Fruit fly (Drosophila melanogaster): Measurements from ENCODE around the gene spdi.
A peak's percentile ranks its signal among the peaks of the same experiment; 100 is the strongest.

spdi gene

DNA sequence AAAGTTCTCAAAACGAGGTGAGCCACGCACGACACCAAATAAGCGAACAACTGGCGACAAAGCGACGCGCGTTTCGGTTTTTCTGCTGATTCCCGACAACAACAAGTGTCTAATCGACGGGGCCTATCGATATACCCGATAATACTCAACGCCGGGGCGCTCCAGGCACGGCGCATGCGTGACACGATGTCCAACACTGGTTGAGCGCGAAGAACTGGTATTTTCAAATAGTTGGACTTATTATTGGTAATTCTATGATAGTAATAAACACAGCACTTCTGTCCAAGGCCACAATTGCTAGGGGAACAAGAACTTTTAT lies 2.6 kb downstream of the spdi start (continued):
- TF ChIP-seq CG10366 (GFP tag; IDR thresholded peaks at IDR 0.05): no peak
- no peak for TF ChIP-seq en (GFP tag; optimal IDR thresholded peaks at IDR 0.05)
- peak; percentile 87 for TF ChIP-seq Opbp (GFP tag; IDR thresholded peaks at IDR 0.05; ENCODE audit: partially characterized antibody)
- peak; percentile 3 for TF ChIP-seq p53 (GFP tag; optimal IDR thresholded peaks at IDR 0.05)
- TF ChIP-seq az2 (GFP tag; optimal IDR thresholded peaks at IDR 0.05): no peak
- TF ChIP-seq Adf1 (GFP tag; IDR thresholded peaks at IDR 0.05): no peak; the same call in 1 of the 2 replicates
- peak; percentile 77 for TF ChIP-seq unc-4 (GFP tag; IDR thresholded peaks at IDR 0.05; ENCODE audit: partially characterized antibody)
- 0 out of 2 replicates have a peak, but pooled peaks have one; percentile 11 for TF ChIP-seq sob (GFP tag; IDR thresholded peaks at IDR 0.05)
- TF ChIP-seq Usf (GFP tag; optimal IDR thresholded peaks at IDR 0.05): no peak
- TF ChIP-seq CG34422 (GFP tag; IDR thresholded peaks at IDR 0.05): no peak
- peak; percentile 37 for TF ChIP-seq gfzf (GFP tag; optimal IDR thresholded peaks at IDR 0.05)
- peak; percentile 87 for TF ChIP-seq amos (GFP tag; IDR thresholded peaks at IDR 0.05; ENCODE audit: partially characterized antibody)
- no peak for TF ChIP-seq Hr51 (GFP tag; optimal IDR thresholded peaks at IDR 0.05)
- TF ChIP-seq HHEX (GFP tag; optimal IDR thresholded peaks at IDR 0.05): no peak
- TF ChIP-seq Hmr (GFP tag; optimal IDR thresholded peaks at IDR 0.05): peak; percentile 36
- no peak for TF ChIP-seq Oli (tag; optimal IDR thresholded peaks at IDR 0.05)
- TF ChIP-seq trh (GFP tag; optimal IDR thresholded peaks at IDR 0.05): no peak
- TF ChIP-seq CG15269 (tag; optimal IDR thresholded peaks at IDR 0.05): no peak
- TF ChIP-seq Dek (tag; optimal IDR thresholded peaks at IDR 0.05): no peak
- peak; percentile 95 for TF ChIP-seq CG10267 (tag; optimal IDR thresholded peaks at IDR 0.05)
- TF ChIP-seq CG17186 (GFP tag; optimal IDR thresholded peaks at IDR 0.05): peak; percentile 93
- no peak for TF ChIP-seq Hr39 (optimal IDR thresholded peaks at IDR 0.05)
- TF ChIP-seq CG12659 (GFP tag; optimal IDR thresholded peaks at IDR 0.05): peak; percentile 16
- TF ChIP-seq tna (GFP tag; IDR thresholded peaks at IDR 0.05; ENCODE audit: partially characterized antibody): peak; percentile 40; the same call in 1 of the 2 replicates
- TF ChIP-seq bbx (GFP tag; IDR thresholded peaks at IDR 0.05; ENCODE audit: partially characterized antibody): peak; percentile 88
- TF ChIP-seq CG33557 (GFP tag; optimal IDR thresholded peaks at IDR 0.05): no peak
- no peak for TF ChIP-seq ssp (GFP tag; IDR thresholded peaks at IDR 0.05)
- peak; percentile 23 for TF ChIP-seq dm (GFP tag; optimal IDR thresholded peaks at IDR 0.05)
- no peak for TF ChIP-seq TFAM (GFP tag; optimal IDR thresholded peaks at IDR 0.05)
- TF ChIP-seq CG2875 (GFP tag; optimal IDR thresholded peaks at IDR 0.05): no peak
- TF ChIP-seq CG10979 (tag; optimal IDR thresholded peaks at IDR 0.05): no peak
- no peak for TF ChIP-seq rib (GFP tag; IDR thresholded peaks at IDR 0.05)
- TF ChIP-seq scrt (GFP tag; optimal IDR thresholded peaks at IDR 0.05): peak; percentile 30
- no peak for TF ChIP-seq CG32767 (GFP tag; IDR thresholded peaks at IDR 0.05)
- TF ChIP-seq Oaz (GFP tag; IDR thresholded peaks at IDR 0.05): no peak
- TF ChIP-seq CG11398 (GFP tag; optimal IDR thresholded peaks at IDR 0.05): no peak
- TF ChIP-seq gro (GFP tag; optimal IDR thresholded peaks at IDR 0.05): peak; percentile 35
- TF ChIP-seq CG1647 (GFP tag; optimal IDR thresholded peaks at IDR 0.05): no peak
- no peak for TF ChIP-seq CG11723 (GFP tag; optimal IDR thresholded peaks at IDR 0.05)
- no peak for TF ChIP-seq BtbVII (GFP tag; optimal IDR thresholded peaks at IDR 0.05)
- TF ChIP-seq crc (GFP tag; optimal IDR thresholded peaks at IDR 0.05): no peak
- no peak for TF ChIP-seq CrebB (tag; optimal IDR thresholded peaks at IDR 0.05)
- no peak for TF ChIP-seq bcd (GFP tag; optimal IDR thresholded peaks at IDR 0.05)
- TF ChIP-seq CG17328 (GFP tag; IDR thresholded peaks at IDR 0.05): no peak
- no peak for TF ChIP-seq unpg (GFP tag; optimal IDR thresholded peaks at IDR 0.05)
- no peak for TF ChIP-seq Hey (tag; optimal IDR thresholded peaks at IDR 0.05)
- no peak for TF ChIP-seq Fer3 (tag; optimal IDR thresholded peaks at IDR 0.05)
- peak; percentile 85; the same call in 1 of the 2 replicates for TF ChIP-seq CG42726 (GFP tag; IDR thresholded peaks at IDR 0.05; ENCODE audit: partially characterized antibody)
- TF ChIP-seq cad (GFP tag; optimal IDR thresholded peaks at IDR 0.05): no peak
- no peak for TF ChIP-seq CG11456 (GFP tag; IDR thresholded peaks at IDR 0.05)
- TF ChIP-seq HmgZ (tag; optimal IDR thresholded peaks at IDR 0.05): peak; percentile 41
